Worm (Caenorhabditis elegans) whole organism, L4/young adult: ENCODE results near the gene C16C8.4.
A peak's percentile ranks its signal among the peaks of the same experiment; 100 is the strongest.

ENCODE experiments used
- W03F9.2 ChIP-seq: fragments of 150-350 bp; optimal IDR thresholded peaks from 2 replicates; lab custom pipeline; 2014; ENCODE audit warnings: missing biosample characterization, missing genetic modification characterization
- dao-5 ChIP-seq: sonication (generic microtip); optimal IDR thresholded peaks from 2 replicates; lab custom pipeline; 2016; ENCODE audit warnings: missing genotype, missing genetic modification characterization, moderate library complexity, missing compliant biosample characterization
- him-1 ChIP-seq: sonication (generic microtip); optimal IDR thresholded peaks from 2 replicates; lab custom pipeline; 2016; ENCODE audit warnings: missing genotype, missing genetic modification reagents, missing genetic modification characterization, missing compliant biosample characterization

C16C8.4 gene

ce11 chrII:3439842-3440640 is 4.1 kb downstream of the C16C8.4 start:
- no peak for TF ChIP-seq W03F9.2 (tag; lab: Kevin White, UChicago)
- TF ChIP-seq him-1 (tag; lab: Kevin White, UChicago) = no peak
- no peak for TF ChIP-seq dao-5

- TF ChIP-seq W03F9.2 (tag; lab: Kevin White, UChicago) (no peak), dao-5 (peak; percentile 73), him-1 (tag; lab: Kevin White, UChicago) (no peak)
Measured at ce11 chrII:3439244-3439698, 4.9 kb downstream of the C16C8.4 start.

ce11 chrII:3438280-3438679 is 5.9 kb downstream of the C16C8.4 start:
- TF ChIP-seq him-1 (tag; lab: Kevin White, UChicago) (no peak), W03F9.2 (tag; lab: Kevin White, UChicago) (no peak), dao-5 (no peak)

- TF ChIP-seq him-1 (tag; lab: Kevin White, UChicago) = no peak
- no peak for TF ChIP-seq dao-5
- no peak for TF ChIP-seq W03F9.2 (tag; lab: Kevin White, UChicago)
Measured at ce11 chrII:3437393-3437792, 6.8 kb downstream of the C16C8.4 start.

ce11 chrII:3436412-3436811 is 7.8 kb downstream of the C16C8.4 start, which contains the start of gene skpo-2:
TSS of gene skpo-2 (minus strand) at chrII:3436512.
- TF ChIP-seq dao-5 (no peak), W03F9.2 (tag; lab: Kevin White, UChicago) (no peak), him-1 (tag; lab: Kevin White, UChicago) (no peak)

ce11 chrII:3434893-3435503 is 9.2 kb downstream of the C16C8.4 start:
- TF ChIP-seq him-1 (tag; lab: Kevin White, UChicago) = no peak
- TF ChIP-seq dao-5 = no peak
- TF ChIP-seq W03F9.2 (tag; lab: Kevin White, UChicago) = no peak

ce11 chrII:3429400-3429799 is 14.8 kb downstream of the C16C8.4 start, which contains the start of gene C16C8.18:
TSS of gene C16C8.18 (plus strand) at chrII:3429700.
- no peak for TF ChIP-seq W03F9.2 (tag; lab: Kevin White, UChicago)
- TF ChIP-seq dao-5 = no peak
- no peak for TF ChIP-seq him-1 (tag; lab: Kevin White, UChicago)

- TF ChIP-seq him-1 (tag; lab: Kevin White, UChicago) = peak; percentile 84
- no peak for TF ChIP-seq W03F9.2 (tag; lab: Kevin White, UChicago)
- no peak for TF ChIP-seq dao-5
Measured at ce11 chrII:3428158-3428704, 15.9 kb downstream of the C16C8.4 start.

ce11 chrII:3425433-3425832 is 18.7 kb downstream of the C16C8.4 start, which contains the start of gene nep-11:
TSS of gene nep-11 (minus strand) at chrII:3425533.
- no peak for TF ChIP-seq dao-5
- no peak for TF ChIP-seq W03F9.2 (tag; lab: Kevin White, UChicago)
- no peak for TF ChIP-seq him-1 (tag; lab: Kevin White, UChicago)

ce11 chrII:3422938-3423337 is 21.2 kb downstream of the C16C8.4 start:
- TF ChIP-seq W03F9.2 (tag; lab: Kevin White, UChicago) (no peak), dao-5 (no peak), him-1 (tag; lab: Kevin White, UChicago) (no peak)

ce11 chrII:3416528-3416927 is 27.7 kb downstream of the C16C8.4 start, which contains the start of gene nep-6:
TSS of gene nep-6 (plus strand) at chrII:3416828.
- TF ChIP-seq W03F9.2 (tag; lab: Kevin White, UChicago) (no peak), him-1 (tag; lab: Kevin White, UChicago) (no peak), dao-5 (no peak)

ce11 chrII:3414383-3414910 is 29.7 kb downstream of the C16C8.4 start, which contains the start of the genes F18A12.7 and F18A12.2:
TSS of gene F18A12.7 (minus strand) at chrII:3414483.
TSS of gene F18A12.2 (plus strand) at chrII:3414860.
- TF ChIP-seq W03F9.2 (tag; lab: Kevin White, UChicago) (no peak), him-1 (tag; lab: Kevin White, UChicago) (no peak), dao-5 (no peak)

ce11 chrII:3403535-3403934 is 40.6 kb downstream of the C16C8.4 start, which contains the start of gene nep-8:
TSS of gene nep-8 (plus strand) at chrII:3403835.
- TF ChIP-seq him-1 (tag; lab: Kevin White, UChicago) (no peak), W03F9.2 (tag; lab: Kevin White, UChicago) (no peak), dao-5 (no peak)
